Worm (Caenorhabditis elegans) whole organism, young adult: ENCODE results near the gene tag-153.

Experiments
- attf-3 ChIP-seq: fragments of 200-800 bp; sonication (Bioruptor generic); conservative IDR thresholded peaks from 2 replicates; pipeline ENCODE4 v1.3.6; 2022; ENCODE audit warnings: missing genetic modification reagents, missing genetic modification characterization, missing compliant biosample characterization
- lin-54 ChIP-seq: fragments of 200-800 bp; sonication (Bioruptor generic); optimal IDR thresholded peaks from 2 replicates; lab custom pipeline; 2018; ENCODE audit warnings: mild to moderate bottlenecking, missing genetic modification characterization, missing compliant biosample characterization

ce11 chrV:9329245-9329979 is 6.5 kb downstream of the tag-153 start:
- no peak for TF ChIP-seq lin-54 (GFP tag; lab: Kevin White, UChicago)
- TF ChIP-seq attf-3 (GFP tag; lab: Robert Waterston, UW): no peak
